Worm (Caenorhabditis elegans): ENCODE data around the gene znf-598.

- TF ChIP-seq tbx-2 (tag; optimal IDR thresholded peaks at IDR 0.05): no peak
- no peak for TF ChIP-seq ets-4 (tag; optimal IDR thresholded peaks at IDR 0.05)
- TF ChIP-seq syd-9 (tag; optimal IDR thresholded peaks at IDR 0.05): no peak
- no peak for TF ChIP-seq hlh-6 (tag; optimal IDR thresholded peaks at IDR 0.05)
- no peak for TF ChIP-seq dmd-4 (tag; optimal IDR thresholded peaks at IDR 0.05; ENCODE audit: borderline replicate concordance)
- TF ChIP-seq elt-2 (tag; optimal IDR thresholded peaks at IDR 0.05): no peak
- TF ChIP-seq hlh-15 (tag; optimal IDR thresholded peaks at IDR 0.05): no peak
- no peak for TF ChIP-seq ceh-14 (tag; optimal IDR thresholded peaks at IDR 0.05)
- TF ChIP-seq tbx-7 (tag; optimal IDR thresholded peaks at IDR 0.05): no peak
- TF ChIP-seq nfya-1 (tag; optimal IDR thresholded peaks at IDR 0.05): no peak
- TF ChIP-seq lin-11 (tag; optimal IDR thresholded peaks at IDR 0.05): no peak
Measured at ce11 chrII:7075564-7076228, 50.1 kb downstream of the znf-598 start, which contains the start of gene T02G5.7.

All from whole organism, late embryonic.